Worm (Caenorhabditis elegans): ENCODE measurements around the gene mig-32.
A peak's percentile ranks its signal among the peaks of the same experiment; 100 is the strongest.
"Not testable (repeated sequence)": the region's sequence is repeated elsewhere in the genome, so short reads cannot be mapped to it uniquely, and the experiment has no call there.

Gene mig-32

ce11 chrIV:12092113-12092512, at the start of gene mig-32:
Gene mig-32, minus strand, starts transcription at chrIV:12092213.
- TF ChIP-seq cebp-1 (GFP tag; IDR thresholded peaks at IDR 0.05) (no peak), cebp-1 (tag; optimal IDR thresholded peaks at IDR 0.05) (no peak), him-1 (tag; optimal IDR thresholded peaks at IDR 0.05) (no peak), madf-10 (tag; optimal IDR thresholded peaks at IDR 0.05) (no peak), nhr-27 (tag; optimal IDR thresholded peaks at IDR 0.05) (no peak), tbx-9 (tag; optimal IDR thresholded peaks at IDR 0.05; ENCODE audit: borderline replicate concordance) (no peak), F49E8.2 (tag; optimal IDR thresholded peaks at IDR 0.05; ENCODE audit: insufficient read depth) (no peak), F33H1.4 (GFP tag; IDR thresholded peaks at IDR 0.05) (no peak), ztf-18 (tag; optimal IDR thresholded peaks at IDR 0.05) (no peak), ztf-22 (GFP tag; optimal IDR thresholded peaks at IDR 0.05) (no peak), F10E7.11 (tag; optimal IDR thresholded peaks at IDR 0.05) (no peak)

- 0 out of 2 replicates have a peak, but pooled peaks have one; percentile 41 for TF ChIP-seq Y79H2A.3 (GFP tag; conservative IDR thresholded peaks at IDR 0.05)
- no peak for TF ChIP-seq ceh-27 (GFP tag; optimal IDR thresholded peaks at IDR 0.05)
- TF ChIP-seq somi-1 (GFP tag; optimal IDR thresholded peaks at IDR 0.05) = no peak
Measured at ce11 chrIV:12140959-12141358, 48.9 kb upstream of the mig-32 start, which contains the start of gene B0001.8. Gene B0001.8, minus strand, starts transcription at chrIV:12141059.

ce11 chrIV:12138093-12138492, 46.1 kb upstream of the mig-32 start, which contains the start of gene B0001.4:
Gene B0001.4, minus strand, starts transcription at chrIV:12138193.
- not testable (repeated sequence) for TF ChIP-seq cebp-1 (GFP tag; IDR thresholded peaks at IDR 0.05); cebp-1 (tag; optimal IDR thresholded peaks at IDR 0.05); snpc-1.1 (tag; optimal IDR thresholded peaks at IDR 0.05; ENCODE audit: insufficient read depth); Y56A3A.18 (GFP tag; IDR thresholded peaks at IDR 0.05)

- TF ChIP-seq snpc-4 (GFP tag; optimal IDR thresholded peaks at IDR 0.05) (no peak), snpc-4 (tag; optimal IDR thresholded peaks at IDR 0.05) (no peak), nhr-179 (tag; optimal IDR thresholded peaks at IDR 0.05) (no peak), die-1 (tag; optimal IDR thresholded peaks at IDR 0.05) (no peak), cebp-2 (GFP tag; IDR thresholded peaks at IDR 0.05) (no peak), nhr-90 (tag; optimal IDR thresholded peaks at IDR 0.05) (no peak), ceh-91 (GFP tag; IDR thresholded peaks at IDR 0.05) (no peak), let-526 (GFP tag; IDR thresholded peaks at IDR 0.05) (no peak), snpc-1.3 (tag; optimal IDR thresholded peaks at IDR 0.05; ENCODE audit: insufficient read depth) (no peak), lsl-1 (GFP tag; optimal IDR thresholded peaks at IDR 0.05) (peak; percentile 1), egl-44 (GFP tag; IDR thresholded peaks at IDR 0.05) (no peak), aptf-2 (GFP tag; conservative IDR thresholded peaks at IDR 0.05) (no peak), ZK185.1 (tag; optimal IDR thresholded peaks at IDR 0.05; ENCODE audit: poor library complexity, severe bottlenecking) (no peak), attf-6 (GFP tag; IDR thresholded peaks at IDR 0.05) (no peak), him-1 (tag; optimal IDR thresholded peaks at IDR 0.05) (peak; percentile 99), rcor-1 (GFP tag; IDR thresholded peaks at IDR 0.05) (no peak), hrde-1 (tag; optimal IDR thresholded peaks at IDR 0.05; ENCODE audit: borderline replicate concordance) (peak; percentile 23), F23B12.7 (tag; optimal IDR thresholded peaks at IDR 0.05; ENCODE audit: insufficient read depth) (no peak)
Measured at ce11 chrIV:12134991-12135390, 43.0 kb upstream of the mig-32 start.
